Worm (Caenorhabditis elegans) whole organism, young adult: ENCODE data around the gene his-69.

Experiments
- F22D6.2 ChIP-seq: sonication (generic microtip); optimal IDR thresholded peaks from 2 replicates; lab custom pipeline; 2016; ENCODE audit warnings: mild to moderate bottlenecking, missing genetic modification characterization, missing compliant biosample characterization
- F57C9.4 ChIP-seq: sonication (generic microtip); optimal IDR thresholded peaks from 2 replicates; lab custom pipeline; 2017; ENCODE audit warnings: mild to moderate bottlenecking, missing genetic modification characterization, missing compliant biosample characterization
- K11D2.4 ChIP-seq: fragments of 200-800 bp; sonication (Bioruptor generic); IDR thresholded peaks from 2 replicates; pipeline ENCODE4 v1.3.6; 2022; ENCODE audit warnings: missing genetic modification reagents, missing genetic modification characterization, missing compliant biosample characterization
- K12H6.12 ChIP-seq: fragments of 200-800 bp; sonication (Bioruptor generic); optimal IDR thresholded peaks from 2 replicates; lab custom pipeline; 2018; ENCODE audit warnings: mild to moderate bottlenecking, missing genetic modification characterization, missing compliant biosample characterization
- T26A5.8 ChIP-seq: sonication (generic microtip); optimal IDR thresholded peaks from 2 replicates; lab custom pipeline; 2016; ENCODE audit warnings: missing genetic modification characterization, missing compliant biosample characterization
- Y79H2A.3 ChIP-seq: fragments of 200-800 bp; sonication (Bioruptor generic); conservative IDR thresholded peaks from 2 replicates; pipeline ENCODE4 v1.3.6; 2022; ENCODE audit warnings: missing genetic modification reagents, missing genetic modification characterization, missing compliant biosample characterization
- aptf-2 ChIP-seq: fragments of 200-800 bp; sonication (Bioruptor generic); conservative IDR thresholded peaks from 2 replicates; pipeline ENCODE4 v1.3.6; 2022; ENCODE audit warnings: missing genetic modification reagents, missing genetic modification characterization, missing compliant biosample characterization
- aptf-3 ChIP-seq: fragments of 200-800 bp; sonication (Bioruptor generic); IDR thresholded peaks from 2 replicates; pipeline ENCODE4 v1.3.6; 2022; ENCODE audit warnings: missing genetic modification characterization, missing compliant biosample characterization
- attf-3 ChIP-seq: fragments of 200-800 bp; sonication (Bioruptor generic); conservative IDR thresholded peaks from 2 replicates; pipeline ENCODE4 v1.3.6; 2022; ENCODE audit warnings: missing genetic modification reagents, missing genetic modification characterization, missing compliant biosample characterization
- ccch-3 ChIP-seq: fragments of 200-800 bp; sonication (Bioruptor generic); optimal IDR thresholded peaks from 2 replicates; lab custom pipeline; 2018; ENCODE audit warnings: mild to moderate bottlenecking, missing genetic modification characterization, missing compliant biosample characterization
- cebp-1 ChIP-seq, 2 experiments: fragments of 200-800 bp in 1 of 2; sonication (Bioruptor generic) in 1 of 2; sonication (generic microtip) in 1 of 2; IDR thresholded peaks in 1 of 2; optimal IDR thresholded peaks in 1 of 2; 2 replicates each; pipeline versions ENCODE4 v1.3.6 to Lab custom; 2017 to 2022; ENCODE audit warnings: missing compliant biosample characterization in 2 of 2, missing genetic modification characterization in 2 of 2, mild to moderate bottlenecking in 1 of 2, missing genetic modification reagents in 1 of 2, moderate library complexity in 1 of 2
- cebp-2 ChIP-seq: fragments of 200-800 bp; sonication (Bioruptor generic); IDR thresholded peaks from 2 replicates; pipeline ENCODE4 v1.3.6; 2022; ENCODE audit warnings: missing genetic modification characterization, missing compliant biosample characterization
- ceh-27 ChIP-seq: fragments of 200-800 bp; sonication (Bioruptor generic); optimal IDR thresholded peaks from 2 replicates; lab custom pipeline; 2018; ENCODE audit warnings: mild to moderate bottlenecking, missing genetic modification characterization, moderate library complexity, missing compliant biosample characterization
- ceh-79 ChIP-seq: sonication (generic microtip); optimal IDR thresholded peaks from 2 replicates; lab custom pipeline; 2017; ENCODE audit warnings: mild to moderate bottlenecking, missing genetic modification characterization, missing compliant biosample characterization
- ceh-91 ChIP-seq: fragments of 200-800 bp; sonication (Bioruptor generic); IDR thresholded peaks from 2 replicates; pipeline ENCODE4 v1.3.6; 2022; ENCODE audit warnings: missing genetic modification reagents, missing genetic modification characterization, missing compliant biosample characterization
- dpl-1 ChIP-seq: fragments of 150-350 bp; optimal IDR thresholded peaks from 2 replicates; lab custom pipeline; 2014; ENCODE audit warnings: missing biosample characterization, missing genetic modification reagents, missing genetic modification characterization
- efl-1 ChIP-seq: fragments of 150-350 bp; optimal IDR thresholded peaks from 2 replicates; lab custom pipeline; 2014; ENCODE audit warnings: missing biosample characterization, missing genetic modification reagents, missing genetic modification characterization
- gei-17 ChIP-seq: fragments of 200-800 bp; sonication (Bioruptor generic); optimal IDR thresholded peaks from 2 replicates; lab custom pipeline; 2018; ENCODE audit warnings: mild to moderate bottlenecking, missing genetic modification characterization, missing compliant biosample characterization
- hlh-12 ChIP-seq: sonication (generic microtip); optimal IDR thresholded peaks from 2 replicates; lab custom pipeline; 2016; ENCODE audit warnings: missing genetic modification characterization, missing compliant biosample characterization
- hrde-1 ChIP-seq: sonication (generic microtip); optimal IDR thresholded peaks from 2 replicates; lab custom pipeline; 2016; ENCODE audit warnings: missing genetic modification characterization, mild to moderate bottlenecking, missing compliant biosample characterization, moderate library complexity, missing genotype, missing genetic modification reagents, borderline replicate concordance
- let-526 ChIP-seq: fragments of 200-800 bp; sonication (Bioruptor generic); IDR thresholded peaks from 2 replicates; pipeline ENCODE4 v1.3.6; 2022; ENCODE audit warnings: missing genetic modification reagents, missing genetic modification characterization, missing compliant biosample characterization
- let-607 ChIP-seq, 2 experiments: fragments of 200-800 bp in 1 of 2; sonication (Bioruptor generic) in 1 of 2; sonication (generic microtip) in 1 of 2; optimal IDR thresholded peaks; 2 replicates each; lab custom pipeline; 2016 to 2018; ENCODE audit warnings: mild to moderate bottlenecking in 2 of 2, missing compliant biosample characterization in 2 of 2, missing genetic modification characterization in 2 of 2, moderate library complexity in 2 of 2, missing genotype in 1 of 2
- madf-10 ChIP-seq: sonication (generic microtip); optimal IDR thresholded peaks from 2 replicates; lab custom pipeline; 2016; ENCODE audit warnings: mild to moderate bottlenecking, missing genetic modification characterization, missing compliant biosample characterization
- madf-6 ChIP-seq: fragments of 200-800 bp; sonication (Bioruptor generic); IDR thresholded peaks from 2 replicates; pipeline ENCODE4 v1.3.6; 2022; ENCODE audit warnings: missing genetic modification reagents, missing genetic modification characterization, missing compliant biosample characterization
- madf-8 ChIP-seq: fragments of 200-800 bp; sonication (Bioruptor generic); conservative IDR thresholded peaks from 2 replicates; pipeline ENCODE4 v1.3.6; 2022; ENCODE audit warnings: missing genetic modification reagents, missing genetic modification characterization, missing compliant biosample characterization
- mel-28 ChIP-seq: sonication (generic microtip); optimal IDR thresholded peaks from 2 replicates; lab custom pipeline; 2016; ENCODE audit warnings: borderline replicate concordance, mild to moderate bottlenecking, missing genetic modification characterization, missing compliant biosample characterization
- nhr-120 ChIP-seq: fragments of 200-800 bp; sonication (Bioruptor generic); IDR thresholded peaks from 2 replicates; pipeline ENCODE4 v1.3.6; 2022; ENCODE audit warnings: missing genetic modification characterization, missing compliant biosample characterization
- nhr-80 ChIP-seq: sonication (generic microtip); optimal IDR thresholded peaks from 2 replicates; lab custom pipeline; 2016; ENCODE audit warnings: missing genetic modification characterization, missing compliant biosample characterization
- sdz-38 ChIP-seq: sonication (generic microtip); optimal IDR thresholded peaks from 2 replicates; lab custom pipeline; 2016; ENCODE audit warnings: missing genotype, missing genetic modification characterization, missing compliant biosample characterization
- sea-2 ChIP-seq: fragments of 200-800 bp; sonication (Bioruptor generic); IDR thresholded peaks from 2 replicates; pipeline ENCODE4 v1.3.6; 2022; ENCODE audit warnings: missing genetic modification characterization, missing compliant biosample characterization
- snpc-1.3 ChIP-seq: sonication (generic microtip); optimal IDR thresholded peaks from 2 replicates; lab custom pipeline; 2017; ENCODE audit warnings: missing genetic modification characterization, mild to moderate bottlenecking, missing compliant biosample characterization, antibody characterized with exemption, moderate library complexity, missing genotype, missing genetic modification reagents; ENCODE audit not compliant: insufficient read depth
- snpc-3.4 ChIP-seq: sonication (generic microtip); optimal IDR thresholded peaks from 2 replicates; lab custom pipeline; 2017; ENCODE audit warnings: missing genetic modification characterization, mild to moderate bottlenecking, missing compliant biosample characterization, antibody characterized with exemption, moderate library complexity, missing genotype, missing genetic modification reagents
- snpc-4 ChIP-seq, 5 experiments: fragments of 150-350 bp in 1 of 5; sonication (generic microtip) in 4 of 5; optimal IDR thresholded peaks; 2 replicates each; lab custom pipeline; 2014 to 2018; ENCODE audit warnings: missing genetic modification characterization in 5 of 5, missing biosample characterization in 3 of 5, antibody characterized with exemption in 2 of 5, mild to moderate bottlenecking in 2 of 5, missing compliant biosample characterization in 2 of 5, missing genotype in 2 of 5, moderate library complexity in 2 of 5, missing genetic modification reagents in 1 of 5
- sptf-2 ChIP-seq: fragments of 200-800 bp; sonication (Bioruptor generic); optimal IDR thresholded peaks from 2 replicates; lab custom pipeline; 2018; ENCODE audit warnings: mild to moderate bottlenecking, missing genetic modification characterization, missing compliant biosample characterization
- unc-130 ChIP-seq: sonication (generic microtip); optimal IDR thresholded peaks from 2 replicates; lab custom pipeline; 2016; ENCODE audit warnings: missing genetic modification reagents, missing genetic modification characterization, missing compliant biosample characterization
- unc-62 ChIP-seq: fragments of 150-350 bp; optimal IDR thresholded peaks from 2 replicates; lab custom pipeline; 2014; ENCODE audit warnings: missing biosample characterization, missing genetic modification reagents, missing genetic modification characterization
- zfh-2 ChIP-seq: fragments of 200-800 bp; sonication (Bioruptor generic); conservative IDR thresholded peaks from 2 replicates; pipeline ENCODE4 v1.3.6; 2022; ENCODE audit warnings: missing genetic modification reagents, missing genetic modification characterization, missing compliant biosample characterization
- ztf-18 ChIP-seq: sonication (generic microtip); optimal IDR thresholded peaks from 2 replicates; lab custom pipeline; 2016; ENCODE audit warnings: missing genotype, mild to moderate bottlenecking, missing genetic modification characterization, missing compliant biosample characterization
- ztf-28 ChIP-seq: fragments of 200-800 bp; sonication (Bioruptor generic); IDR thresholded peaks from 2 replicates; pipeline ENCODE4 v1.3.6; 2022; ENCODE audit warnings: missing genetic modification reagents, missing genetic modification characterization, missing compliant biosample characterization

his-69 gene

DNA sequence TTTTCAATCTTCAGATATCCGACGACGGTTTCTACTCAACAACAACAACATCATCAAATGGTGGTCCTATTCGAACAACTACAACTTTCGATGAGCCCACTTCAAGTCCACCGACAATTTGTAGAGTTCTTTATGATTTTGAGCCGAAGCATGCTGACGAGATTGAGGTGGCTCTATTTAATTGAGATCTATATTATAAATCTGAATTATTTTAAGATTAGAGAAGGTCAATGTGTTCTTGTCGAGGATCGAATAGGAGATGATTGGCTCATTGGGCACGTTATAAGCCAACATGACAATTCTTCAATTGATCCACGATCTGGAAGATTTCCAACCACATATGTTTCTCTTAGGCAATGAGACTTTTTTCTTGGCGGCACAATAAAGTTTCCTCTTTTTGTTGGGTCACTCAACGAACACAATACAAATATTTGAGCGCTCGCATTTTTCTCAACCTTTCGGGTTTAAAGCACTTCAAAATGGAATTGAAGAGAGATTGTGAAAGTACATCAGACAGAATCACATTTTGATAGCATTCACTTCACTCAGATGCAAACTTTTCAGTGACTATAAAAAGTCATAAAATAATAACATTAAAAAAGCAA lies 43.1 kb downstream of the his-69 start (continued):
- TF ChIP-seq K11D2.4 (GFP tag; lab: Robert Waterston, UW): no peak
- TF ChIP-seq nhr-120: no peak
- TF ChIP-seq sea-2 (GFP tag; lab: Robert Waterston, UW): no peak
- TF ChIP-seq cebp-1 (GFP tag; IDR thresholded peaks at IDR 0.05; lab: Robert Waterston, UW): no peak
- peak; percentile 63 for TF ChIP-seq cebp-1 (tag; optimal IDR thresholded peaks at IDR 0.05; lab: Kevin White, UChicago)
- peak; percentile 64 for TF ChIP-seq ztf-18 (tag; lab: Kevin White, UChicago)
- TF ChIP-seq aptf-3 (GFP tag; lab: Robert Waterston, UW): no peak
- TF ChIP-seq attf-3 (GFP tag; lab: Robert Waterston, UW): no peak; the same call in 1 of the 2 replicates
- peak; percentile 46 for TF ChIP-seq snpc-1.3 (tag; lab: Kevin White, UChicago)
- TF ChIP-seq efl-1 (GFP tag; lab: Kevin White, UChicago): peak; percentile 75
- no peak for TF ChIP-seq F22D6.2 (tag; lab: Kevin White, UChicago)
- TF ChIP-seq unc-62 (GFP tag; lab: Kevin White, UChicago): no peak
- no peak for TF ChIP-seq let-526 (GFP tag; lab: Robert Waterston, UW)
- TF ChIP-seq hlh-12 (tag; lab: Kevin White, UChicago): no peak
- no peak for TF ChIP-seq zfh-2 (GFP tag; lab: Robert Waterston, UW)
- peak; percentile 41 for TF ChIP-seq T26A5.8
- TF ChIP-seq nhr-80: no peak
- no peak for TF ChIP-seq F57C9.4 (tag; lab: Kevin White, UChicago)
- peak; percentile 18; the same call in 1 of the 2 replicates for TF ChIP-seq ceh-91 (GFP tag; lab: Robert Waterston, UW)
- TF ChIP-seq ccch-3 (GFP tag; lab: Kevin White, UChicago): no peak
- TF ChIP-seq ztf-28: no peak
- no peak for TF ChIP-seq mel-28 (tag; lab: Kevin White, UChicago)
- no peak for TF ChIP-seq madf-10 (tag; lab: Kevin White, UChicago)
- TF ChIP-seq snpc-3.4: peak; percentile 42
- peak; percentile 79 for TF ChIP-seq madf-6 (GFP tag; lab: Robert Waterston, UW)
- peak; percentile 30 for TF ChIP-seq dpl-1 (GFP tag; lab: Kevin White, UChicago)
- peak; percentile 59 for TF ChIP-seq madf-8 (GFP tag; lab: Robert Waterston, UW)
- peak; percentile 25 for TF ChIP-seq K12H6.12 (tag; lab: Kevin White, UChicago)
- TF ChIP-seq hrde-1: peak; percentile 95
- TF ChIP-seq let-607 (tag; optimal IDR thresholded peaks at IDR 0.05; lab: Kevin White, UChicago): peak in 1 of 2 experiments; percentile 9
- 0 out of 2 replicates have a peak, but pooled peaks have one; percentile 58 for TF ChIP-seq cebp-2 (GFP tag; lab: Robert Waterston, UW)
- peak; percentile 19 for TF ChIP-seq ceh-27
- peak; percentile 92 for TF ChIP-seq unc-130 (GFP tag; lab: Kevin White, UChicago)
- TF ChIP-seq gei-17 (GFP tag; lab: Kevin White, UChicago): no peak
- TF ChIP-seq snpc-4 (GFP tag; optimal IDR thresholded peaks at IDR 0.05; lab: Kevin White, UChicago): peak; percentile 57
- peak in 1 of 4 experiments; percentile 46 for TF ChIP-seq snpc-4 (tag; optimal IDR thresholded peaks at IDR 0.05; lab: Kevin White, UChicago)
- peak; percentile 63; the same call in 1 of the 2 replicates for TF ChIP-seq aptf-2 (GFP tag; lab: Robert Waterston, UW)
- TF ChIP-seq Y79H2A.3 (GFP tag; lab: Robert Waterston, UW): peak; percentile 97
- TF ChIP-seq sdz-38 (tag; lab: Kevin White, UChicago): no peak
- peak; percentile 80 for TF ChIP-seq ceh-79
- no peak for TF ChIP-seq sptf-2 (GFP tag; lab: Kevin White, UChicago)
